Worm (Caenorhabditis elegans): ENCODE results near the gene T05A8.2.
"Not testable (repeated sequence)": the region's sequence is repeated elsewhere in the genome, so short reads cannot be mapped to it uniquely, and the experiment has no call there.

T05A8.2 gene

DNA sequence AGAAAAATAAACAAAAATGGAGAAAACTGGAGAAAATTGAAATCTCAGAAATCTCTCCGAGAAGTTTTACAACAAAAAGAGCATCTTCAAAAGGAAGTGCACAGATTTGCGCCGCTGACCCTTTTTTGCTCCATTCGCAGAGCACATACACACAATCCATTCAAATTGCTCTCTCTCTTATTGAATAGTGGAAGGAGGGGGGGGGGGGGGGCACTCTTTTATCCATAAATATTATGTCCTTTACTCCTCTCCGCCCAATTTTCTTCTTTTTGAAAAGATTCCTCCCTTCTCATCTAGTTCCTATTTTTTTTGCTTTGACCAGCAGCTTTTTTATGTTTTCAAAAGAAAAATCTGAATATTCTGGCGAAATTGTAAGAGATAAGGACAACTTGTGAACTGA, 15.7 kb downstream of the T05A8.2 start:
- TF ChIP-seq isw-1 (GFP tag; IDR thresholded peaks at IDR 0.05) (no peak), lin-39 (tag; optimal IDR thresholded peaks at IDR 0.05) (no peak), lin-14 (GFP tag; optimal IDR thresholded peaks at IDR 0.05) (peak; percentile 57), unc-86 (tag; optimal IDR thresholded peaks at IDR 0.05) (no peak), fkh-10 (GFP tag; optimal IDR thresholded peaks at IDR 0.05) (peak; percentile 33), unc-62 (GFP tag; optimal IDR thresholded peaks at IDR 0.05) (no peak), efl-1 (optimal IDR thresholded peaks at IDR 0.05) (no peak), efl-1 (GFP tag; optimal IDR thresholded peaks at IDR 0.05 in 1 of 2) (peak in 1 of 2 experiments; percentile 88), fkh-4 (tag; optimal IDR thresholded peaks at IDR 0.05; ENCODE audit: borderline replicate concordance) (no peak)

DNA sequence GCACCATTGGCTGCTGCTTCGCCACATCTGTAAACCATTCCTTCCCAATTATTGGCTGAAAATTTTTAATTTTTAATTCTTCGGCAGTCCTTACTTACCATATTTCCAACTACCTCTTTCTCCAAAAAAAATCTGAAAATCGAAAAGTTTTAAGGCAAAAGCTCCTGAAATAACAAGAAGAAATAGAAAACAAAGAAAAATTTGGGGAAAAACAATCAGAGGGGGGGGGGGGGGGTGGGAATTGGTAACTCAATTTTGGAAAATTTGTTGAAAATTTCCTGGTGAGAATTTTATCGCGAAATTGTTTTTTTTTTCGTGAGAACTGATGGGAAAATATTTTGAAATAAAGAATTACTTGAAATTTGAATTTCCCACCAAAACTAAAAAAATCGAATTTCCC, 18.3 kb downstream of the T05A8.2 start, which contains the start of gene set-11:
Gene set-11 (minus strand): TSS at position 101 of the 400 bp plus-strand sequence.
- no peak for TF ChIP-seq elt-3 (tag; optimal IDR thresholded peaks at IDR 0.05)
- no peak for TF ChIP-seq unc-98 (GFP tag; IDR thresholded peaks at IDR 0.05)
- TF ChIP-seq dsc-1 (tag; optimal IDR thresholded peaks at IDR 0.05): no peak
- TF ChIP-seq lin-13 (GFP tag; optimal IDR thresholded peaks at IDR 0.05): no peak
- no peak for TF ChIP-seq ets-5 (GFP tag; IDR thresholded peaks at IDR 0.05)
- TF ChIP-seq ceh-88 (GFP tag; IDR thresholded peaks at IDR 0.05): no peak
- TF ChIP-seq lin-39 (tag; optimal IDR thresholded peaks at IDR 0.05): no peak
- no peak for TF ChIP-seq pag-3 (tag; optimal IDR thresholded peaks at IDR 0.05; ENCODE audit: borderline replicate concordance, insufficient read depth)
- TF ChIP-seq nhr-76 (tag; optimal IDR thresholded peaks at IDR 0.05): no peak
- TF ChIP-seq alr-1 (tag; optimal IDR thresholded peaks at IDR 0.05; ENCODE audit: borderline replicate concordance): no peak
- no peak for TF ChIP-seq sptf-1 (tag; optimal IDR thresholded peaks at IDR 0.05)
- no peak for TF ChIP-seq unc-86 (tag; optimal IDR thresholded peaks at IDR 0.05)
- no peak for TF ChIP-seq blmp-1 (tag; optimal IDR thresholded peaks at IDR 0.05)
- no peak for TF ChIP-seq zip-4 (GFP tag; optimal IDR thresholded peaks at IDR 0.05)
- TF ChIP-seq hlh-17 (GFP tag; optimal IDR thresholded peaks at IDR 0.05; ENCODE audit: borderline replicate concordance): no peak
- TF ChIP-seq mab-9 (GFP tag; IDR thresholded peaks at IDR 0.05): no peak
- TF ChIP-seq aly-2 (tag; optimal IDR thresholded peaks at IDR 0.05): no peak
- TF ChIP-seq nhr-19 (GFP tag; conservative IDR thresholded peaks at IDR 0.05): no peak
- no peak for TF ChIP-seq pax-3 (tag; optimal IDR thresholded peaks at IDR 0.05)

- TF ChIP-seq ets-5 (GFP tag; IDR thresholded peaks at IDR 0.05) (no peak), lsy-2 (tag; optimal IDR thresholded peaks at IDR 0.05) (no peak), fos-1 (tag; optimal IDR thresholded peaks at IDR 0.05) (no peak), sup-37 (GFP tag; optimal IDR thresholded peaks at IDR 0.05) (no peak), zip-4 (GFP tag; optimal IDR thresholded peaks at IDR 0.05) (no peak), nhr-77 (tag; optimal IDR thresholded peaks at IDR 0.05) (no peak), Y116A8C.19 (tag; optimal IDR thresholded peaks at IDR 0.05; ENCODE audit: borderline replicate concordance) (no peak)
Observed at ce11 chrII:2690080-2690479, 20.7 kb downstream of the T05A8.2 start, which contains the start of gene nspf-3. Gene nspf-3 (minus strand): TSS chrII:2690180.

DNA sequence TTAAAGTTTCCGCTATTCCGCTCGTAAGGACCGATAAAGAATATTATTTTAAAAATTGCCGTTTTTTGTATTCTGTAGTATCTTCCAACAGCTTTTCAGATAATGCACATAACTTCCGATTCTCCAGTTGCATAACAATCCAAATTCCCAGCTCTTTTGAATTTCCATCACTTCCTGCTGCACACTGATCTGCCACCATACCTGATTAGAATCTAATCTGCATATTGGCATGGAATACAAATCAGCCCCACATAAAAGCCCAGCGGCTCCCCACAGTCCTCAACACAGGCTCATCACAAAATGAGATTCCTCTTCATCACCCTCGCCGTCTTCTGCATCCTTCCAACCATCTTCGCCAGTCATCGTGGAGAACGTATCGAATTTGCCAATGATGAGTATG, 22.2 kb downstream of the T05A8.2 start, which contains the start of gene nspf-2:
Gene nspf-2 (plus strand): TSS at position 301 of the 400 bp plus-strand sequence.
- not testable (repeated sequence) for TF ChIP-seq ceh-88 (GFP tag; IDR thresholded peaks at IDR 0.05); mab-9 (GFP tag; IDR thresholded peaks at IDR 0.05); ceh-82 (tag; optimal IDR thresholded peaks at IDR 0.05)

DNA sequence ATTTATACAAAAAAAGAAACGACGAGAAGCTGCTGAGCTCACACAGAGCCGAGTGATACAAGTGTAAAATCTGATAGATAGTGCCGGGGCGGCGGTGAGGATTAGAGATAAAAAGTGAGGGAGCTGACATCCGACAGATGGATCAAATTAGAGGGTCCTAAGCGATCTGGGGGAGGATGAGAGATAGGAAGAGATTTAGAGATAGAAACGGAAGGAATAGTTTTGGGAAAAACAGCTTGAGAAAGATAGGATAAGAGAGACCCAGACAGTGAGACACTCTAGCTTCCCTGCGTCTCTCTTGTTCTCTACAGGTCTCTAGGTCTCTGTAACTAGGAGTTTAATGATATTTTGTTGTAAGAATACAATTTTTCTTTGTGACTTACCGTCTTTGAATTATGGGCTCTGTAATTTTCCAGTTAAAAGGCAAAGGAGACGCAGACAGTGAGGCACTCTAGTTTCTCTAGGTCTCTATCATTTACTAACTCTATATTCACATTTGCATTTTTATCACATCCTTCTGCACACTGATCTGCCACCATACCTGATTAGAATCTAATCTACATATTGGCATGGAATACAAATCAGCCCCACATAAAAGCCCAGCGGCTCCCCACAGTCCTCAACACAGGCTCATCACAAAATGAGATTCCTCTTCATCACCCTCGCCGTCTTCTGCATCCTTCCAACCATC, 23.7 kb downstream of the T05A8.2 start, which contains the start of the genes sup-9 and nspf-1:
Gene sup-9 (minus strand): TSS at position 43 of the 691 bp plus-strand sequence.
Gene nspf-1 (plus strand): TSS at position 641 of the 691 bp plus-strand sequence.
- TF ChIP-seq egl-13 (tag; optimal IDR thresholded peaks at IDR 0.05) (no peak), lin-15B (tag; optimal IDR thresholded peaks at IDR 0.05) (no peak), ceh-82 (tag; optimal IDR thresholded peaks at IDR 0.05) (peak in 1 of 3 experiments; percentile 28), mdl-1 (tag; optimal IDR thresholded peaks at IDR 0.05) (no peak), nhr-11 (tag; optimal IDR thresholded peaks at IDR 0.05) (no peak), dsc-1 (tag; optimal IDR thresholded peaks at IDR 0.05) (peak; percentile 95), nhr-71 (tag; optimal IDR thresholded peaks at IDR 0.05) (peak; percentile 63), nhr-47 (tag; optimal IDR thresholded peaks at IDR 0.05) (no peak), mef-2 (tag; optimal IDR thresholded peaks at IDR 0.05) (no peak), aha-1 (tag; optimal IDR thresholded peaks at IDR 0.05) (no peak), efl-1 (optimal IDR thresholded peaks at IDR 0.05) (peak; percentile 50 to 51), efl-1 (GFP tag; optimal IDR thresholded peaks at IDR 0.05 in 1 of 2) (no peak), unc-86 (tag; optimal IDR thresholded peaks at IDR 0.05) (no peak), mep-1 (tag; optimal IDR thresholded peaks at IDR 0.05) (no peak), ceh-90 (tag; optimal IDR thresholded peaks at IDR 0.05) (no peak), pag-3 (tag; optimal IDR thresholded peaks at IDR 0.05; ENCODE audit: borderline replicate concordance, insufficient read depth) (no peak), lir-3 (tag; optimal IDR thresholded peaks at IDR 0.05; ENCODE audit: poor library complexity) (no peak)

All from whole organism, L1 larva.